Worm (Caenorhabditis elegans) whole organism, L4/young adult: ENCODE results near the gene mom-1.

ENCODE experiments used
- W03F9.2 ChIP-seq: fragments of 150-350 bp; optimal IDR thresholded peaks from 2 replicates; lab custom pipeline; 2014; ENCODE audit warnings: missing biosample characterization, missing genetic modification characterization
- dao-5 ChIP-seq: sonication (generic microtip); optimal IDR thresholded peaks from 2 replicates; lab custom pipeline; 2016; ENCODE audit warnings: missing genotype, missing genetic modification characterization, moderate library complexity, missing compliant biosample characterization
- him-1 ChIP-seq: sonication (generic microtip); optimal IDR thresholded peaks from 2 replicates; lab custom pipeline; 2016; ENCODE audit warnings: missing genotype, missing genetic modification reagents, missing genetic modification characterization, missing compliant biosample characterization

Gene mom-1

DNA sequence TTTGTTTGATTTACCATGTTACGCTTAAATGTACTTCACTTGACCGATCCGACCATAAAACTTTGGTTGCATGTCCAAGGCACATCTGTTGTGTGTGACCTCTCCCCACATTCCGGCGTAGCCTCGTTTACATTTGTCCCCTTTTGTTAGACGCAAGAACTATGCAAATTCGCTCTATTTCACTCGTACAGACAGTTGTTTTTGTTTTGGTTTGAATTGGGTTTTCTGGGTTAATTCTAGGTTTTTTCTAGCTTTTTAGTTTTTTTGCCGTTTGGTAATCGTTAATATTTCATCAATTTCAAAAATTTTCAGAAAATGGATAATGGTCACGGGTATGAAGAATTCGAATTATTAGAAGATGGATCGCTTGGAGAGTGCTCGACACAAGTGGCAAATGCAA is at the start of gene mom-1:
TSS of gene mom-1 (plus strand) at position 301 of the 400 bp plus-strand sequence.
- TF ChIP-seq him-1 (tag; lab: Kevin White, UChicago) = no peak
- TF ChIP-seq W03F9.2 (tag; lab: Kevin White, UChicago) = no peak
- TF ChIP-seq dao-5 (tag; lab: Kevin White, UChicago) = no peak

DNA sequence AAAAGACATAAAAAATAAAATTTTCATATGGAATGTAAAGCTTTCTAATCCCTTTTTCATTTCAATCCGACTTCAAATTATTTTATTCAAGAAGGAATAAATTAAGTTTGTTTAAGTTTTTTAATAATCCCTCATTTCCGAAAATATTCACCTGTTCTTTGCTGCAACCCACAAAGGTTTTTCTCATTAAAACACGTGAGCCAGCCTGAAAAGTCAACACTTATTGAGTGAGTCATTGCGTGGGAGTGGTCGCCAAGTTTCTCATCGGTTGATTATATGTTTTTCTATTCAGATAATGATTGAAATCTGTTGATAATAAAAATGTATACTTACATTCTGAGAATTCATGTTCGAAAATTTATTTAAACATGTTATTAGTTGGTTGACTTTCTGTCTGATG is 47.4 kb upstream of the mom-1 start:
- TF ChIP-seq W03F9.2 (tag; lab: Kevin White, UChicago) = no peak
- no peak for TF ChIP-seq dao-5 (tag; lab: Kevin White, UChicago)
- TF ChIP-seq him-1 (tag; lab: Kevin White, UChicago) = no peak

DNA sequence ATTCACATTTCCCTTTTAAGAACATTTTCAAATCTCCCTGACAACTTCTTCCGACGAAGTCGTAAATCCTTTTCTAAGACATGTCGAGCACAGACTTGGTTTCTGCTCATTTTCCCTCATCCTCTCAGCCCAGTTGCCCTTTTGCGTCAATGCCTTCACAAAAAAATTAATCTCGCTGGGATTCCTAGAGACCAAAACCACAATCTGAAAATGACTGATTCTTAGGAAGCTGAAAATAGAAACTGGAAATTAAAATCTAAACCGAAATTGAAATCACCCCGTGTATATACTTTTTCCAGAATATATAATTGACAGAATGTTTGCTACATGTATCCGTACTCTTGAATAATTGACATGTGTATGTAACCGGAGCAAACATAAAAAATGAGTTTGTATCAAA is 45.9 kb upstream of the mom-1 start:
- TF ChIP-seq him-1 (tag; lab: Kevin White, UChicago) (no peak), W03F9.2 (tag; lab: Kevin White, UChicago) (no peak), dao-5 (tag; lab: Kevin White, UChicago) (no peak)

DNA sequence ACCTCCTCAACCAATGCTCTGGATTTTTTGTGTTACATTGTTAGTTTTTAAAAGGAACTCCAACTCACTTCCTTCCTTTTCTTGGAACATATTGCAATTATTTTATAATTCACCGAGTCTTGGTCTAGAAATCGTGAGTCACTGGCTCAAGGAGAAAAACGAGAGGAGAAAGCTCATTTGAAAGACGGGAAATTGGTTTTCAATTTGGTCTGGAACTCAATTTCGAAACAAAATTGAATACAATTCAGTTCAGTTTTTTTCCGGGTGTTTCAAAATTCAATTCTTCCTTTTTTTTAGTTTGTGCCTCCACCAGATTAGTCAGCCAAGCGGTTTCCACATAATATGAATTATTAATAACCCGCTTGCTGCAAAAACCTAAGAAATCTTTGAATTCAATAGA is 45.0 kb upstream of the mom-1 start:
- TF ChIP-seq dao-5 (tag; lab: Kevin White, UChicago) (no peak), him-1 (tag; lab: Kevin White, UChicago) (no peak), W03F9.2 (tag; lab: Kevin White, UChicago) (no peak)

DNA sequence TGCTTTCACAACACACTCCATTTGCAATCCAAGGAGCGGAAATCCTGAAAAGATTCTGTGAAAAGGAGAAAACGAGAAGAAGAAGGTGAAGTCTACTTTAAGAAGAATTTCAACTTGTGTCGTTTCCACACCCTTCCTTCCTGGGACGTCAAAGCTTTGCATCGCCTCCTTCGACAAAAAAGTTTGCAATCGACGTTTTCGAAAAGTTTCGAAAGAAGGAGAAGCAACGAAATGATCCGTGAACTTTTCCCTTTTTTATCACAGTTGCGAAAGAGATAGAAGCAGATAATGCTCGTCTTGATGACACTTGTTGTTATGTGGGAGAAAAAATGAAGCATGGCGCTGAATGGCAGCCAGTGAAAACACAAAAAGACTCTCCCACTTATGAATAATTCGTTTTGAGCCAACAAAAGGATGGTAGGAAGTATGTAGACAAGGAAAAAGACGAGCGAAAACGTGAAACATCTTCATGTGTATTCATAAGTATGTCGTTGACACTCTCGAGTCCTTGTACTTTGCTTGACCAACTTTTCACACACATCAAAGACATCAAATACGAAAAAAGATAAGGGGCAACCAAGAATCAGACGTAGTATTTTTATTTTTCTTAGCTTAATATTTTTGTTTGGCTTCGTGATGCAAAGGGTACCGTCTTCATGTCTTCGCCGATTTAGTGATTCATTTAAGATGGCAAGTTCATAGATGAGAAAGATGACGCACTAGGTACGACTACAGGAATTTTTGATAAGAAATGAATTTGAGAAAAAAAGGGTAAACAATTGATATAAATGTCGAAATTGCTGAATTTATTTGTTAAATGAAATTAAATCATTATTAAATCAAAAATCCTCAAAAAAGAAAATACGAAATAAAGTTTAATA is 43.9 kb upstream of the mom-1 start:
- TF ChIP-seq him-1 (tag; lab: Kevin White, UChicago) = no peak
- TF ChIP-seq dao-5 (tag; lab: Kevin White, UChicago) = no peak
- TF ChIP-seq W03F9.2 (tag; lab: Kevin White, UChicago) = no peak

DNA sequence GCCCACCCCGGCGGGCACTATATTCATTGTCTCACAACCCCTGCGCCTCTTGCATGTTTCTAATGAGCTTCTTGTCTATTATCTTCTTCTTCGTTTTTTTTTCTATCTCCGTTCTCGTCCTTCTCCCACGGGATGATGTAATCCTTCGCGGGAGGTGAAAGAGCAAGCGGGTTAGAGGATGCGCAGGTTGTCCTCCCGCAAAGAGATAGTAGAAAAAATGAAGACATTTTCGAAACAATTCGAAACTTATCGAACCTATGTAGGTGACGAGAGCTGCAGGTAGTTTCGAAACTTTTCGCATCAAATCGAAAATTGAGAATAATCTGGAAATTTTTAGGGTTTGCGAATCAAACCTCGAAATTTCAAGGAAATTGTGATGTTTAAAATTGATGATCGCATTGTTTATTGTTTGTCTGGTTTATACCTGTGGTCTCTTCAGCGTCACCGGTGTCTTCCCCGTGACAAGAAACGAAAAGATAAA is 42.6 kb upstream of the mom-1 start:
- TF ChIP-seq him-1 (tag; lab: Kevin White, UChicago) (no peak), dao-5 (tag; lab: Kevin White, UChicago) (no peak), W03F9.2 (tag; lab: Kevin White, UChicago) (no peak)

DNA sequence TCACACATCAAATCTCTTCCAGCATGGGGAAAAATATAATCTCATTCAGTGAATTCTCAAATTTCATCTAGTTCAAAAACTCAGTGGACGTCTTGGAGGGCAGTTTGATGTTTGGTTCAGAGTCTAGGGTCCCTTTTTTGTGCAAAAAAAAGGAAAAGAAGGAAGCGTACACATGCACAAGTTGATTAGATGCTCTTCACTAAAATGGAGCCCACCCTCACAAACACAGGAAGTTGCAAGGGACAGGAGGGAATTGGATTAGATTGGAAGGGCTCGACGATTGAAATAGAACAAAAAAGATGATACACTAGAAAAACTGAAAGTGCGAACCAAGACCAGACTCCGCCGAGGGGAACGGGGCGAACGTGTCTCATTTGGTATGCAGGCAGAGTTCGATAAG is 42.0 kb upstream of the mom-1 start:
- TF ChIP-seq dao-5 (tag; lab: Kevin White, UChicago) (no peak), W03F9.2 (tag; lab: Kevin White, UChicago) (no peak), him-1 (tag; lab: Kevin White, UChicago) (no peak)

DNA sequence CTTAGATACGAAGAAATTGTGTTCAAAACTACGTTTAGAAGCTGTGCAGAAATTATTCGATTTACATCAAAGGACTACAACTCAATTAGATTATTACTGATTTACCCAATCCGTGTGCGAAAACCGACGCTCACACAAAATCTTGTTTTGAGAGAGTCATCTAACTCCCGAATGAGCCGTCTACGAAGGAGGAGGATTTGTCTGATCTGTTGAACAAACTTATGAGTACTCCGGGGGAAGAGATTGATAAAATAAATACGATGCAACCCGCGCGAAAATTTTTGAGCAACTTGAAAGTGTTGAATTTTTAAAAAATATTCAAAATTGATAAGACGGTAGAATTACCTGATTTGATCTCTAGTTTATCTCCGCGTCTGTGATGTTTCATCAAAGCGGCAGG is 41.6 kb upstream of the mom-1 start:
- TF ChIP-seq him-1 (tag; lab: Kevin White, UChicago) = no peak
- TF ChIP-seq W03F9.2 (tag; lab: Kevin White, UChicago) = no peak
- TF ChIP-seq dao-5 (tag; lab: Kevin White, UChicago) = no peak

DNA sequence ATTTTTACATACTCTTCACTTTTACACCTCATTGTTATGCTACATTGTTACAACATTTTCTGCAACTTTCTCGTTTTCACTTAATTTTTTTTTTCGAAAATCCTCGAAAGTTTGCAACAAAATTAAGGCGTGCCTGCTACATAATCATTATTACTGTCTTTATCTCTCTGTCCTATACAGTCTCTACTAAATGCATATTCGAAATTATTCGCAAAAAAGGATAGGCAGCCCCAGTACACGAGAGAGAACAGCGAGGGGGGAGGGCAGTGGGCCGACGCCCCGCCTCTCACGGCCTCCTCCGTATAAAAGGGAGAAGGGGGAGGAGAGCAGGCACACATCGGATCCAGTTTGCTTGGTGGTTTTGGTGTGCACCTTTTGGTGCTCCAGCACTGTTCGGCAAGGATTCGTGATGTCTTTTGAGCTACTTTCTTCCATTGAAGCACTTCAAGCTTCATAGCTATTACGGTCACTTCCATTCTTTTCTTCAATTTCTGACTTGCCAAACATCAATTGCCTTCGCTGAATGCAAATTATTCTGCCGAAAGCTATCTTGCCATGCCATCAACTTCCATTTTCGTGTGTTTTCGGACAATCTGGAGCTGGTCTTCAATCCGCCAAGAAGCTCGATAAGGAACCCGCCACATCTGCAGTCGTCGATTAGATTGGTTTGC is 40.8 kb upstream of the mom-1 start:
- peak; percentile 45 for TF ChIP-seq him-1 (tag; lab: Kevin White, UChicago)
- no peak for TF ChIP-seq dao-5 (tag; lab: Kevin White, UChicago)

DNA sequence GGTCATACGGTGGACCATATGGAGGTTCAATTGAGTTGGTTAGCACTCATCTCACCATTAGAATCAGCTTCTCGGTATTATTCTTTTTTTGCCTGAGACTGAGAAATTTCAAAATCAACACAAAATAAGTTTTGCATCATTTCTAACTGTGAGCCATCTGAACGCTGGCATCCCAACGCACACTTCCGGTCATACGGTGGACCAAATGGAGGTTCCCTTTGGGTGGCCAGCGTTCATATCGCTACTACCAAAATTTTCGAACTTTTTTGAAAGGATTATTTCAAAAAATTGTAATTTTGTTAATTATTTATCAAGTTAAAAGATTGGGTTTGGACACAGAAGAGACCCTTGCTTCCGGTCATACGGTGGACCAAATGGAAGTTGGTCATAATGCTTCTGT is 40.2 kb upstream of the mom-1 start:
- no peak for TF ChIP-seq dao-5 (tag; lab: Kevin White, UChicago)

DNA sequence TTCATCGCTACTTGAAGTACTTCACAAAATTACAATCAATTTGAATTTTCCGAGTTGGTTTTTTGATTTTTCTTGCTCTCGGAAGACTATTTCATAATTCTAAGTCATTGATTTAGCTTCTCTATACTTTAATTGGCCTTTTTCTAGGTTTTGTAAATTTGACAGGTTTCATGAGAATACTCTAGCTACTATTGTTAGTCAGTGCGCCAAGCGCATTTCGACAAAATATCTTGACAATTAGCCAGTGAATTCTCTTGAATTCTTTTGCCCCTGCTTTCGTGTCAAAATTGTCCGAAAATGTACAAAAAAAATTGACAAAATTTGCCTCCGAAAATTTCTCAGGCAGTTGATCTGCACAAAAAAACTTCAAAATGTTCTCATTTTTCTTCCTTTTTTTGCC is 39.8 kb upstream of the mom-1 start:
- no peak for TF ChIP-seq W03F9.2 (tag; lab: Kevin White, UChicago)
- no peak for TF ChIP-seq dao-5 (tag; lab: Kevin White, UChicago)
- TF ChIP-seq him-1 (tag; lab: Kevin White, UChicago) = no peak

DNA sequence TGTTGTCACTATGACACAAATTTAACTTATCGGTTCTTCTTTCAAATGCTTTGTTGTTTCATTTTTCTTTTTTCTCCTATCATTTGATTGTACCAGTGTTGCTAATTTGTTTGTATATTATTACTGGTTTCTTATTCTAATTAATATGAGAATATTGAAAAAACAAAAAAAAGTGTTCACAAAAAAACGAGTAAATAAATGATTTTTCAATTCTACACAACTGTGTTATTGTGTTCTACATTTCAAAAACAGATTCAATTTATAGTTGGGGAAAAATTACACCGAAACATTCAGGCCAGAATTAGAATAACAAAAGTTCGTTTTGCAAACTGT is 39.4 kb upstream of the mom-1 start:
- TF ChIP-seq him-1 (tag; lab: Kevin White, UChicago) (peak; percentile 5), W03F9.2 (tag; lab: Kevin White, UChicago) (no peak)

DNA sequence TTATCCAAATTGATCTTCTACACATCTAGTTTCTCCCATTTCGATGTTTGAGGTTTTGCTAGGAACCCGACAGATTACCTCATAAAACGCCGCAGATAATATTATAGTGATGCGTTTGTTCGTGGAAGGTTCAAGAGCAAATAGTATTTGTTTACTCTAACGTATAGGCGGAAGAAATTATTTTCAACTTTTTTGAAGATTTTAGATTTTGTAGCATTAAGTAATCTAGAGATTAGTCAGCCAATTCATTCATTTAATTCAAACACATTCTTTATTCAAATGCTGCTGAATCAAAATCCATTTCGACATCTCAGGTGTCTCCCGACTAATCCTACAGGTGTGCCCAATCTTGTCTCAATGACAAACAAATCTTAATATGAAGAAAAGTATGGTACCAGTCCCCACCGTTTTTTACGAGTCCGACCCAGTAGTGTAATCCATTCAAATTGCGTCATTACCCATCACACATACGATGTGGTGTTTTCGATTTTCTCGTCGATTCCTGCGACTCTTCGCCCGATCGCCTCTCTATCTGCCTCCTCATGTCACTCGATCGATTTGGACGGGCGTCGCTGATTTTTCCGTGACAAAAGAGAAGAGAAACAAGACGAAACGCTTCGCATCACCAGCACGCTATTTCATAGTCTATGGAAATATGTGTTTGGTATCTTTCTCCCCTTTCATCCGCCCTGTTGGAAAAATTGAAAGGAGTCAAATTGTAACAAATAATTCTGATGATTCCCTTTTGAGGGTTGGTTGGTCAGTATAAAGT is 38.8 kb upstream of the mom-1 start:
- TF ChIP-seq him-1 (tag; lab: Kevin White, UChicago) (no peak), dao-5 (tag; lab: Kevin White, UChicago) (no peak), W03F9.2 (tag; lab: Kevin White, UChicago) (peak; percentile 30)
